Comparison of ENCODE assay signal across 2 fruit fly cellular contexts in the genomic region with DNA sequence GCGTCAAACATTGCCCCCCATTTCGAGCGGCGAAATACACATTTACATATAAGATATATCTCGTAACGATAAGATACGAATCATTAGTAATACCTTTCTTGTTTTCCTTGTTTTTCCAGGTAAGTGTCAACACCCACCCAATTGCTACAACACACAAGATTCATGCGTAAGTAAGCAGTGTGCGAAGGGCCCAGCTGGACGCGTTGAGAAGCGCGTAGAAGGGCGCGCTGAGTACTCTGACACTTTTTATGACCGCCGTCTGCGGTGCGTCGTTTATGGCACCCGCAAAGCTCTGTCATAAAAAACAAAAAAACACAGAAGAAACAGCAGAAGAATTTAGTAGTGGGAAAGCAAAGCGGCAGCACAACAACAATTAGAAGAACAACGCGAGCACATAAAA.
TF ChIP-seq lines count a peak whose summit lies in the region.

No protein-coding gene starts in this region.

- TF ChIP-seq CTCF in whole organism, embryonic (GFP tag; optimal IDR thresholded peaks at IDR 0.05; lab: Kevin White, UChicago), result no peak

TF ChIP-seq in whole organism, embryonic, 481 proteins besides CTCF, POLR2A, EP300 and RAD21:
- TF ChIP-seq inv (GFP tag; IDR thresholded peaks at IDR 0.05; lab: Robert Waterston, UW; ENCODE audit: partially characterized antibody) (no peak), Pdp1 (GFP tag; optimal IDR thresholded peaks at IDR 0.05; lab: Kevin White, UChicago) (peak in 1 of 2 experiments; percentile 36), sd (tag; optimal IDR thresholded peaks at IDR 0.05; lab: Kevin White, UChicago) (peak; percentile 32), Abd-B (GFP tag; optimal IDR thresholded peaks at IDR 0.05; lab: Kevin White, UChicago) (peak; percentile 50), ci (GFP tag; IDR thresholded peaks at IDR 0.05; lab: Robert Waterston, UW) (0 out of 3 replicates have a peak, but pooled peaks have one; percentile 23), HHEX (GFP tag; optimal IDR thresholded peaks at IDR 0.05; lab: Kevin White, UChicago) (no peak), Neu2 (GFP tag; optimal IDR thresholded peaks at IDR 0.05; lab: Kevin White, UChicago; ENCODE audit: borderline replicate concordance) (no peak), ara (GFP tag; IDR thresholded peaks at IDR 0.05; lab: Robert Waterston, UW) (0 out of 2 replicates have a peak, but pooled peaks have one; percentile 26), CG2678 (tag; optimal IDR thresholded peaks at IDR 0.05; lab: Kevin White, UChicago) (peak; percentile 20), CG10267 (tag; optimal IDR thresholded peaks at IDR 0.05; lab: Kevin White, UChicago) (no peak), Hr51 (GFP tag; optimal IDR thresholded peaks at IDR 0.05; lab: Kevin White, UChicago) (no peak), CG2202 (tag; optimal IDR thresholded peaks at IDR 0.05; lab: Kevin White, UChicago) (no peak), CG10543 (GFP tag; optimal IDR thresholded peaks at IDR 0.05; lab: Kevin White, UChicago) (peak; percentile 10), sqz (GFP tag; optimal IDR thresholded peaks at IDR 0.05; lab: Kevin White, UChicago) (peak; percentile 19), Med (GFP tag; lab: Kevin White, UChicago) (peak; percentile 66), ken (GFP tag; IDR thresholded peaks at IDR 0.05; lab: Robert Waterston, UW) (0 out of 3 replicates have a peak, but pooled peaks have one; percentile 42), CG11504 (tag; optimal IDR thresholded peaks at IDR 0.05; lab: Kevin White, UChicago) (peak; percentile 1), run (tag; optimal IDR thresholded peaks at IDR 0.05; lab: Kevin White, UChicago) (peak; percentile 31), nerfin-1 (tag; optimal IDR thresholded peaks at IDR 0.05; lab: Kevin White, UChicago) (peak; percentile 7), cad (GFP tag; optimal IDR thresholded peaks at IDR 0.05; lab: Kevin White, UChicago) (no peak), sr (GFP tag; IDR thresholded peaks at IDR 0.05; lab: Robert Waterston, UW) (0 out of 3 replicates have a peak, but pooled peaks have one; percentile 15), otp (GFP tag; IDR thresholded peaks at IDR 0.05; lab: Robert Waterston, UW) (no peak), sens (GFP tag; lab: Kevin White, UChicago) (peak; percentile 47), CG17829 (tag; optimal IDR thresholded peaks at IDR 0.05; lab: Kevin White, UChicago) (peak; percentile 99)

TF ChIP-seq in whole organism, prepupa, 60 proteins besides CTCF, POLR2A, EP300 and RAD21:
- no peak for TF ChIP-seq CG4318 (GFP tag; optimal IDR thresholded peaks at IDR 0.05; lab: Kevin White, UChicago)
- peak; percentile 35 for TF ChIP-seq Eip78C (GFP tag; lab: Kevin White, UChicago)
- peak; percentile 39 for TF ChIP-seq svp (GFP tag; lab: Kevin White, UChicago)
- no peak for TF ChIP-seq dsx (GFP tag; optimal IDR thresholded peaks at IDR 0.05; lab: Kevin White, UChicago; ENCODE audit: poor library complexity, severe bottlenecking)
- TF ChIP-seq CG10631 (GFP tag; optimal IDR thresholded peaks at IDR 0.05; lab: Kevin White, UChicago), result no peak
- no peak for TF ChIP-seq CG1621 (tag; optimal IDR thresholded peaks at IDR 0.05; lab: Kevin White, UChicago)
- no peak for TF ChIP-seq Sox102F (GFP tag; optimal IDR thresholded peaks at IDR 0.05; lab: Kevin White, UChicago)
- TF ChIP-seq CG6792 (GFP tag; optimal IDR thresholded peaks at IDR 0.05; lab: Kevin White, UChicago), result no peak
- TF ChIP-seq Eip75B (GFP tag; optimal IDR thresholded peaks at IDR 0.05; lab: Kevin White, UChicago), result no peak
- no peak for TF ChIP-seq spab (GFP tag; optimal IDR thresholded peaks at IDR 0.05; lab: Kevin White, UChicago)
- TF ChIP-seq CG10669 (GFP tag; optimal IDR thresholded peaks at IDR 0.05; lab: Kevin White, UChicago), result no peak
- no peak for TF ChIP-seq CG3919 (GFP tag; optimal IDR thresholded peaks at IDR 0.05; lab: Kevin White, UChicago)
- TF ChIP-seq CG6854 (GFP tag; optimal IDR thresholded peaks at IDR 0.05; lab: Kevin White, UChicago), result no peak
- no peak for TF ChIP-seq CG16779 (tag; optimal IDR thresholded peaks at IDR 0.05; lab: Kevin White, UChicago)
- peak; percentile 47 for TF ChIP-seq fkh (GFP tag; optimal IDR thresholded peaks at IDR 0.05; lab: Kevin White, UChicago)
- no peak for TF ChIP-seq Hr39 (GFP tag; optimal IDR thresholded peaks at IDR 0.05; lab: Kevin White, UChicago)
- TF ChIP-seq ss (GFP tag; optimal IDR thresholded peaks at IDR 0.05; lab: Kevin White, UChicago), result no peak
- 0 out of 3 replicates have a peak, but pooled peaks have one; percentile 25 for TF ChIP-seq eg (GFP tag; IDR thresholded peaks at IDR 0.05; lab: Robert Waterston, UW)
- no peak for TF ChIP-seq Gug (GFP tag; IDR thresholded peaks at IDR 0.05; lab: Robert Waterston, UW)
